Fruit fly (Drosophila melanogaster): ENCODE data around the gene Rcc1.
A peak's percentile ranks its signal among the peaks of the same experiment; 100 is the strongest.

Rcc1 gene

DNA sequence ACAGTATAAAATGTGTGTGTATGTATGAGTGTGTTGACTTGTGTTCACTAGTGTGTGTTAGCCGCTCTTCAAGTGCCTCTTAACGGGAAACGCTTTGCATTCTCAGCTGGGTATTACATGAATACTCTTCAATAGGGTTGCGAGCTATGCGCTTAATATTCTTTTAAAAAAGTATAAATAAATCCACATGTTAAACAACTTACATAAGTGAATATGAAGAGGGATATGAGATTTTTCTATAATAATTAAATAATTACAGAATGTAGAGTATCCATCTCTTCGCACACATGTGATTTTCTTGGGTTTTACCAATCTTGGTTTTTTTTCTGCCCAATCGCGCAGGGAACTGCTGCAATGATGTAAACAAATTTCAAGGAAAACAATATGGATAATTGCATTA, 13.0 kb upstream of the Rcc1 start:
- TF ChIP-seq cyc (GFP tag; optimal IDR thresholded peaks at IDR 0.05) (peak; percentile 20), Eip93F (GFP tag; optimal IDR thresholded peaks at IDR 0.05) (no peak), CG1621 (tag; optimal IDR thresholded peaks at IDR 0.05) (no peak), acj6 (GFP tag; optimal IDR thresholded peaks at IDR 0.05) (peak; percentile 25), CG15336 (GFP tag; IDR thresholded peaks at IDR 0.05) (peak; percentile 74), Hr4 (GFP tag; optimal IDR thresholded peaks at IDR 0.05) (peak; percentile 9), CG11902 (GFP tag; optimal IDR thresholded peaks at IDR 0.05) (no peak), fd59A (GFP tag; optimal IDR thresholded peaks at IDR 0.05) (no peak), OdsH (GFP tag; optimal IDR thresholded peaks at IDR 0.05) (peak; percentile 33), CG11762 (GFP tag; optimal IDR thresholded peaks at IDR 0.05; ENCODE audit: insufficient read depth) (no peak), vri (GFP tag; optimal IDR thresholded peaks at IDR 0.05) (no peak), CG8632 (GFP tag; optimal IDR thresholded peaks at IDR 0.05) (peak; percentile 6), CG3919 (GFP tag; optimal IDR thresholded peaks at IDR 0.05) (peak; percentile 43), CG6792 (GFP tag; optimal IDR thresholded peaks at IDR 0.05) (no peak), CG10631 (GFP tag; optimal IDR thresholded peaks at IDR 0.05) (peak; percentile 26), CG7368 (GFP tag; optimal IDR thresholded peaks at IDR 0.05) (no peak), CG11294 (GFP tag; IDR thresholded peaks at IDR 0.05) (no peak), Sox15 (GFP tag; optimal IDR thresholded peaks at IDR 0.05) (no peak), CG6163 (GFP tag; IDR thresholded peaks at IDR 0.05) (peak; percentile 79; the same call in 2 of the 3 replicates), Sox102F (GFP tag; optimal IDR thresholded peaks at IDR 0.05) (no peak), Eip78C (GFP tag) (peak; percentile 75), Ets21C (GFP tag; optimal IDR thresholded peaks at IDR 0.05) (no peak), CG34406 (GFP tag; optimal IDR thresholded peaks at IDR 0.05) (no peak), CG3032 (tag; optimal IDR thresholded peaks at IDR 0.05) (peak; percentile 57), Met (GFP tag; optimal IDR thresholded peaks at IDR 0.05) (peak; percentile 27), dac (GFP tag; optimal IDR thresholded peaks at IDR 0.05) (no peak), CG9139 (GFP tag; optimal IDR thresholded peaks at IDR 0.05) (peak; percentile 9), Lpt (GFP tag; optimal IDR thresholded peaks at IDR 0.05) (no peak), CG8319 (GFP tag; optimal IDR thresholded peaks at IDR 0.05) (no peak), CG6808 (GFP tag; optimal IDR thresholded peaks at IDR 0.05) (peak; percentile 55), net (GFP tag; optimal IDR thresholded peaks at IDR 0.05) (no peak), Sox14 (GFP tag; optimal IDR thresholded peaks at IDR 0.05) (peak; percentile 1), pdm3 (GFP tag; optimal IDR thresholded peaks at IDR 0.05) (no peak), salr (GFP tag; optimal IDR thresholded peaks at IDR 0.05) (no peak), Blimp-1 (GFP tag; optimal IDR thresholded peaks at IDR 0.05) (no peak), CG10669 (GFP tag; optimal IDR thresholded peaks at IDR 0.05) (peak; percentile 58), dsx (GFP tag; optimal IDR thresholded peaks at IDR 0.05; ENCODE audit: poor library complexity, severe bottlenecking) (peak; percentile 32), Smox (GFP tag; optimal IDR thresholded peaks at IDR 0.05) (no peak), topi (GFP tag; optimal IDR thresholded peaks at IDR 0.05) (peak; percentile 28), CG8119 (GFP tag; IDR thresholded peaks at IDR 0.05) (peak; percentile 59; the same call in 2 of the 3 replicates), Gug (GFP tag; IDR thresholded peaks at IDR 0.05) (peak; percentile 32; the same call in 1 of the 2 replicates), eg (GFP tag; IDR thresholded peaks at IDR 0.05) (peak; percentile 56; the same call in 2 of the 3 replicates), fkh (GFP tag; optimal IDR thresholded peaks at IDR 0.05) (no peak), svp (GFP tag) (peak; percentile 71), esn (GFP tag; optimal IDR thresholded peaks at IDR 0.05) (peak; percentile 13), fd85E (GFP tag; optimal IDR thresholded peaks at IDR 0.05) (no peak), CG6276 (GFP tag; optimal IDR thresholded peaks at IDR 0.05) (peak; percentile 10), CG16779 (tag; optimal IDR thresholded peaks at IDR 0.05) (no peak), Hr39 (GFP tag; optimal IDR thresholded peaks at IDR 0.05) (no peak), CG32006 (GFP tag; optimal IDR thresholded peaks at IDR 0.05) (peak; percentile 54), lz (GFP tag; optimal IDR thresholded peaks at IDR 0.05) (no peak), CG31627 (GFP tag; optimal IDR thresholded peaks at IDR 0.05) (no peak), Ets96B (tag; optimal IDR thresholded peaks at IDR 0.05) (peak; percentile 66)

Measured in whole organism, prepupa.